Worm (Caenorhabditis elegans) whole organism, L2 larva: ENCODE measurements around the gene Y116A8C.37.

Experiments used
- C34F6.9 ChIP-seq: fragments of 150-350 bp; optimal IDR thresholded peaks from 2 replicates; lab custom pipeline; 2014; ENCODE audit warnings: missing biosample characterization, missing genetic modification characterization
- R02D3.7 ChIP-seq: fragments of 150-350 bp; optimal IDR thresholded peaks from 2 replicates; lab custom pipeline; 2014; ENCODE audit warnings: missing biosample characterization, missing genetic modification characterization
- ZK546.5 ChIP-seq: sonication (generic microtip); optimal IDR thresholded peaks from 2 replicates; lab custom pipeline; 2017; ENCODE audit warnings: missing biosample characterization, missing genetic modification characterization
- alr-1 ChIP-seq: fragments of 150-350 bp; optimal IDR thresholded peaks from 2 replicates; lab custom pipeline; 2014; ENCODE audit warnings: missing biosample characterization, missing genetic modification characterization
- ceh-82 ChIP-seq: fragments of 150-350 bp; optimal IDR thresholded peaks from 2 replicates; lab custom pipeline; 2014; ENCODE audit warnings: missing biosample characterization, missing genetic modification characterization
- crh-2 ChIP-seq: sonication (generic microtip); optimal IDR thresholded peaks from 2 replicates; lab custom pipeline; 2017; ENCODE audit warnings: missing biosample characterization, missing genetic modification characterization
- elt-1 ChIP-seq: fragments of 150-350 bp; optimal IDR thresholded peaks from 2 replicates; lab custom pipeline; 2014; ENCODE audit warnings: missing biosample characterization, missing genetic modification characterization
- elt-3 ChIP-seq: sonication (generic microtip); optimal IDR thresholded peaks from 2 replicates; lab custom pipeline; 2017; ENCODE audit warnings: missing biosample characterization, missing genetic modification characterization
- gmeb-1 ChIP-seq: fragments of 150-350 bp; optimal IDR thresholded peaks from 2 replicates; lab custom pipeline; 2014; ENCODE audit warnings: missing biosample characterization, missing genetic modification characterization
- lin-11 ChIP-seq: fragments of 150-350 bp; sonication (generic microtip); optimal IDR thresholded peaks from 2 replicates; lab custom pipeline; 2014; ENCODE audit warnings: missing biosample characterization, missing genetic modification characterization, inconsistent platforms, mixed read lengths
- lin-39 ChIP-seq: fragments of 150-350 bp; optimal IDR thresholded peaks from 2 replicates; lab custom pipeline; 2014; ENCODE audit warnings: missing biosample characterization, missing genetic modification reagents, missing genetic modification characterization
- mab-5 ChIP-seq: fragments of 150-350 bp; optimal IDR thresholded peaks from 2 replicates; lab custom pipeline; 2014; ENCODE audit warnings: missing biosample characterization, missing genetic modification characterization
- nhr-11 ChIP-seq: fragments of 150-350 bp; optimal IDR thresholded peaks from 2 replicates; lab custom pipeline; 2014; ENCODE audit warnings: missing biosample characterization, missing genetic modification characterization
- nhr-12 ChIP-seq: fragments of 150-350 bp; optimal IDR thresholded peaks from 2 replicates; lab custom pipeline; 2014; ENCODE audit warnings: missing biosample characterization, missing genetic modification characterization
- nhr-129 ChIP-seq: fragments of 150-350 bp; optimal IDR thresholded peaks from 2 replicates; lab custom pipeline; 2014; ENCODE audit warnings: missing biosample characterization, missing genetic modification characterization
- nhr-21 ChIP-seq: fragments of 150-350 bp; optimal IDR thresholded peaks from 2 replicates; lab custom pipeline; 2014; ENCODE audit warnings: missing biosample characterization, missing genetic modification characterization
- nhr-237 ChIP-seq: fragments of 150-350 bp; optimal IDR thresholded peaks from 2 replicates; lab custom pipeline; 2014; ENCODE audit warnings: missing biosample characterization, missing genetic modification characterization
- nhr-25 ChIP-seq: fragments of 150-350 bp; sonication (generic microtip); optimal IDR thresholded peaks from 3 replicates; lab custom pipeline; 2014; ENCODE audit warnings: missing biosample characterization, missing genetic modification characterization
- nhr-77 ChIP-seq: fragments of 150-350 bp; optimal IDR thresholded peaks from 2 replicates; lab custom pipeline; 2014; ENCODE audit warnings: missing biosample characterization, missing genetic modification characterization
- peb-1 ChIP-seq: fragments of 150-350 bp; optimal IDR thresholded peaks from 2 replicates; lab custom pipeline; 2014; ENCODE audit warnings: missing biosample characterization, missing genetic modification characterization
- sem-4 ChIP-seq: fragments of 150-350 bp; optimal IDR thresholded peaks from 2 replicates; lab custom pipeline; 2014; ENCODE audit warnings: missing biosample characterization, missing genetic modification reagents, missing genetic modification characterization
- skn-1 ChIP-seq: sonication (generic microtip); optimal IDR thresholded peaks from 2 replicates; lab custom pipeline; 2017; ENCODE audit warnings: missing biosample characterization, missing genetic modification characterization
- sma-3 ChIP-seq: sonication (generic microtip); optimal IDR thresholded peaks from 2 replicates; lab custom pipeline; 2016; ENCODE audit warnings: missing genetic modification reagents, missing genetic modification characterization, missing compliant biosample characterization
- snpc-4 ChIP-seq: fragments of 150-350 bp; optimal IDR thresholded peaks from 2 replicates; lab custom pipeline; 2014; ENCODE audit warnings: missing biosample characterization, missing genetic modification characterization
- unc-55 ChIP-seq: fragments of 150-350 bp; sonication (generic microtip); optimal IDR thresholded peaks from 3 replicates; lab custom pipeline; 2014; ENCODE audit warnings: missing biosample characterization, missing genetic modification reagents, missing genetic modification characterization
- unc-62 ChIP-seq: fragments of 150-350 bp; optimal IDR thresholded peaks from 2 replicates; lab custom pipeline; 2014; ENCODE audit warnings: missing biosample characterization, missing genetic modification reagents, missing genetic modification characterization
- zag-1 ChIP-seq: fragments of 150-350 bp; optimal IDR thresholded peaks from 2 replicates; lab custom pipeline; 2014; ENCODE audit warnings: missing biosample characterization, missing genetic modification characterization
- ztf-1 ChIP-seq: fragments of 200-800 bp; sonication (Bioruptor generic); conservative IDR thresholded peaks from 2 replicates; pipeline ENCODE4 v1.3.6; 2022; ENCODE audit warnings: missing genetic modification characterization, missing compliant biosample characterization
- ztf-4 ChIP-seq: fragments of 150-350 bp; optimal IDR thresholded peaks from 2 replicates; lab custom pipeline; 2014; ENCODE audit warnings: missing biosample characterization, missing genetic modification characterization

Y116A8C.37 gene

ce11 chrIV:17150871-17151270, 19.9 kb upstream of the Y116A8C.37 start, which contains the start of gene Y116A8C.40:
Y116A8C.40 (minus strand) TSS chrIV:17150971.
- TF ChIP-seq nhr-12 (tag; lab: Kevin White, UChicago) (no peak), ZK546.5 (tag; lab: Kevin White, UChicago) (no peak), skn-1 (no peak), ceh-82 (tag; lab: Kevin White, UChicago) (no peak), gmeb-1 (tag; lab: Kevin White, UChicago) (no peak), snpc-4 (tag; lab: Kevin White, UChicago) (no peak), lin-11 (tag; lab: Kevin White, UChicago) (no peak), unc-62 (GFP tag; lab: Kevin White, UChicago) (no peak), alr-1 (tag; lab: Kevin White, UChicago) (no peak), lin-39 (tag; lab: Kevin White, UChicago) (no peak), peb-1 (tag; lab: Kevin White, UChicago) (no peak), nhr-237 (tag; lab: Kevin White, UChicago) (no peak), elt-3 (tag; lab: Kevin White, UChicago) (no peak), C34F6.9 (no peak), zag-1 (tag; lab: Kevin White, UChicago) (no peak), crh-2 (tag; lab: Kevin White, UChicago) (no peak)

- TF ChIP-seq mab-5, result no peak
- TF ChIP-seq nhr-11 (tag; lab: Kevin White, UChicago), result no peak
- TF ChIP-seq nhr-77 (tag; lab: Kevin White, UChicago), result no peak
- no peak for TF ChIP-seq R02D3.7 (tag; lab: Kevin White, UChicago)
- no peak for TF ChIP-seq nhr-25
- no peak for TF ChIP-seq skn-1
These were observed 19.5 kb upstream of the Y116A8C.37 start for ce11 chrIV:17150418-17150817.

ce11 chrIV:17126512-17126911, 4.4 kb downstream of the Y116A8C.37 start:
- TF ChIP-seq nhr-129 (tag; lab: Kevin White, UChicago) (no peak), lin-39 (tag; lab: Kevin White, UChicago) (no peak), sem-4 (tag; lab: Kevin White, UChicago) (no peak), nhr-77 (tag; lab: Kevin White, UChicago) (no peak), zag-1 (tag; lab: Kevin White, UChicago) (no peak), alr-1 (tag; lab: Kevin White, UChicago) (no peak), ZK546.5 (tag; lab: Kevin White, UChicago) (no peak), nhr-25 (no peak), nhr-11 (tag; lab: Kevin White, UChicago) (no peak), gmeb-1 (tag; lab: Kevin White, UChicago) (no peak), C34F6.9 (no peak), lin-11 (tag; lab: Kevin White, UChicago) (no peak), skn-1 (no peak), sma-3 (GFP tag; lab: Kevin White, UChicago) (no peak), mab-5 (no peak), nhr-12 (tag; lab: Kevin White, UChicago) (no peak)
- TF ChIP-seq, all 48 proteins: peak for 0

ce11 chrIV:17125967-17126366, 5.0 kb downstream of the Y116A8C.37 start:
- TF ChIP-seq sem-4 (tag; lab: Kevin White, UChicago) (no peak), nhr-11 (tag; lab: Kevin White, UChicago) (no peak), nhr-21 (tag; lab: Kevin White, UChicago) (no peak), ztf-4 (tag; lab: Kevin White, UChicago) (no peak), skn-1 (no peak), C34F6.9 (no peak), alr-1 (tag; lab: Kevin White, UChicago) (no peak), elt-1 (tag; lab: Kevin White, UChicago) (no peak), lin-11 (tag; lab: Kevin White, UChicago) (no peak), ztf-1 (GFP tag; lab: Robert Waterston, UW) (no peak), gmeb-1 (tag; lab: Kevin White, UChicago) (no peak), nhr-77 (tag; lab: Kevin White, UChicago) (no peak), lin-39 (tag; lab: Kevin White, UChicago) (no peak)
- TF ChIP-seq, all 48 proteins: peak for 0

ce11 chrIV:17121058-17121773, 9.7 kb downstream of the Y116A8C.37 start:
- no peak for TF ChIP-seq R02D3.7 (tag; lab: Kevin White, UChicago)
- peak; percentile 28 for TF ChIP-seq C34F6.9
- TF ChIP-seq unc-55 (GFP tag; lab: Kevin White, UChicago), result peak; percentile 55
- TF ChIP-seq, all 48 proteins: peak for 2
